Worm (Caenorhabditis elegans) whole organism, L2 larva: ENCODE measurements around the gene F32D8.15.

Experiments used
- C34F6.9 ChIP-seq: fragments of 150-350 bp; optimal IDR thresholded peaks from 2 replicates; lab custom pipeline; 2014; ENCODE audit warnings: missing biosample characterization, missing genetic modification characterization
- F13H6.1 ChIP-seq: sonication (generic microtip); optimal IDR thresholded peaks from 2 replicates; lab custom pipeline; 2016; ENCODE audit warnings: missing genetic modification characterization, missing compliant biosample characterization
- Y55F3AM.14 ChIP-seq: fragments of 200-800 bp; sonication (Bioruptor generic); optimal IDR thresholded peaks from 2 replicates; lab custom pipeline; 2018; ENCODE audit warnings: mild to moderate bottlenecking, missing genetic modification characterization, missing compliant biosample characterization
- ZK546.5 ChIP-seq: sonication (generic microtip); optimal IDR thresholded peaks from 2 replicates; lab custom pipeline; 2017; ENCODE audit warnings: missing biosample characterization, missing genetic modification characterization
- alr-1 ChIP-seq: fragments of 150-350 bp; optimal IDR thresholded peaks from 2 replicates; lab custom pipeline; 2014; ENCODE audit warnings: missing biosample characterization, missing genetic modification characterization
- aly-2 ChIP-seq: fragments of 150-350 bp; optimal IDR thresholded peaks from 2 replicates; lab custom pipeline; 2014; ENCODE audit warnings: missing biosample characterization, missing genetic modification characterization
- ama-1 ChIP-seq: fragments of 150-350 bp; optimal IDR thresholded peaks from 2 replicates; lab custom pipeline; 2018; ENCODE audit warnings: inconsistent platforms
- blmp-1 ChIP-seq: sonication (generic microtip); optimal IDR thresholded peaks from 2 replicates; lab custom pipeline; 2017; ENCODE audit warnings: missing genetic modification characterization, mild to moderate bottlenecking, missing compliant biosample characterization, antibody characterized with exemption, moderate library complexity; ENCODE audit not compliant: insufficient read depth
- ceh-16 ChIP-seq: fragments of 150-350 bp; optimal IDR thresholded peaks from 2 replicates; lab custom pipeline; 2014; ENCODE audit warnings: missing biosample characterization, missing genetic modification characterization
- ceh-82 ChIP-seq: fragments of 150-350 bp; optimal IDR thresholded peaks from 2 replicates; lab custom pipeline; 2014; ENCODE audit warnings: missing biosample characterization, missing genetic modification characterization
- crh-2 ChIP-seq: sonication (generic microtip); optimal IDR thresholded peaks from 2 replicates; lab custom pipeline; 2017; ENCODE audit warnings: missing biosample characterization, missing genetic modification characterization
- dmd-4 ChIP-seq: sonication (generic microtip); optimal IDR thresholded peaks from 2 replicates; lab custom pipeline; 2017; ENCODE audit warnings: missing biosample characterization, missing genetic modification characterization
- egl-27 ChIP-seq: sonication (generic microtip); optimal IDR thresholded peaks from 3 replicates; lab custom pipeline; 2017; ENCODE audit warnings: missing biosample characterization, missing genetic modification reagents, missing genetic modification characterization
- elt-1 ChIP-seq: fragments of 150-350 bp; optimal IDR thresholded peaks from 2 replicates; lab custom pipeline; 2014; ENCODE audit warnings: missing biosample characterization, missing genetic modification characterization
- fos-1 ChIP-seq: fragments of 150-350 bp; optimal IDR thresholded peaks from 2 replicates; lab custom pipeline; 2014; ENCODE audit warnings: missing biosample characterization, missing genetic modification characterization
- gmeb-1 ChIP-seq: fragments of 150-350 bp; optimal IDR thresholded peaks from 2 replicates; lab custom pipeline; 2014; ENCODE audit warnings: missing biosample characterization, missing genetic modification characterization
- lin-11 ChIP-seq: fragments of 150-350 bp; sonication (generic microtip); optimal IDR thresholded peaks from 2 replicates; lab custom pipeline; 2014; ENCODE audit warnings: missing biosample characterization, missing genetic modification characterization, inconsistent platforms, mixed read lengths
- lin-13 ChIP-seq: fragments of 150-350 bp; optimal IDR thresholded peaks from 2 replicates; lab custom pipeline; 2014; ENCODE audit warnings: missing biosample characterization, missing genetic modification reagents, missing genetic modification characterization
- lin-39 ChIP-seq: fragments of 150-350 bp; optimal IDR thresholded peaks from 2 replicates; lab custom pipeline; 2014; ENCODE audit warnings: missing biosample characterization, missing genetic modification reagents, missing genetic modification characterization
- lsy-2 ChIP-seq, 2 experiments: fragments of 150-350 bp in 1 of 2; sonication (generic microtip) in 1 of 2; optimal IDR thresholded peaks; 2 replicates each; lab custom pipeline; 2014 to 2017; ENCODE audit warnings: missing biosample characterization in 2 of 2, missing genetic modification characterization in 2 of 2
- mab-5 ChIP-seq: fragments of 150-350 bp; optimal IDR thresholded peaks from 2 replicates; lab custom pipeline; 2014; ENCODE audit warnings: missing biosample characterization, missing genetic modification characterization
- mbf-1 ChIP-seq: sonication (generic microtip); optimal IDR thresholded peaks from 2 replicates; lab custom pipeline; 2017; ENCODE audit warnings: missing biosample characterization, missing genetic modification characterization
- mdl-1 ChIP-seq, 2 experiments: fragments of 150-350 bp in 1 of 2; sonication (generic microtip) in 1 of 2; optimal IDR thresholded peaks; 2 replicates each; lab custom pipeline; 2017; ENCODE audit warnings: missing biosample characterization in 2 of 2, missing genetic modification characterization in 2 of 2
- nhr-10 ChIP-seq: sonication (generic microtip); optimal IDR thresholded peaks from 2 replicates; lab custom pipeline; 2017; ENCODE audit warnings: missing biosample characterization, missing genetic modification characterization
- nhr-11 ChIP-seq: fragments of 150-350 bp; optimal IDR thresholded peaks from 2 replicates; lab custom pipeline; 2014; ENCODE audit warnings: missing biosample characterization, missing genetic modification characterization
- nhr-12 ChIP-seq: fragments of 150-350 bp; optimal IDR thresholded peaks from 2 replicates; lab custom pipeline; 2014; ENCODE audit warnings: missing biosample characterization, missing genetic modification characterization
- nhr-129 ChIP-seq: fragments of 150-350 bp; optimal IDR thresholded peaks from 2 replicates; lab custom pipeline; 2014; ENCODE audit warnings: missing biosample characterization, missing genetic modification characterization
- nhr-21 ChIP-seq: fragments of 150-350 bp; optimal IDR thresholded peaks from 2 replicates; lab custom pipeline; 2014; ENCODE audit warnings: missing biosample characterization, missing genetic modification characterization
- nhr-23 ChIP-seq: fragments of 150-350 bp; optimal IDR thresholded peaks from 2 replicates; lab custom pipeline; 2014; ENCODE audit warnings: missing biosample characterization, missing genetic modification reagents, missing genetic modification characterization
- nhr-237 ChIP-seq: fragments of 150-350 bp; optimal IDR thresholded peaks from 2 replicates; lab custom pipeline; 2014; ENCODE audit warnings: missing biosample characterization, missing genetic modification characterization
- nhr-25 ChIP-seq: fragments of 150-350 bp; sonication (generic microtip); optimal IDR thresholded peaks from 3 replicates; lab custom pipeline; 2014; ENCODE audit warnings: missing biosample characterization, missing genetic modification characterization
- nhr-6 ChIP-seq: fragments of 150-350 bp; optimal IDR thresholded peaks from 2 replicates; lab custom pipeline; 2014; ENCODE audit warnings: missing biosample characterization, missing genetic modification characterization
- nhr-77 ChIP-seq: fragments of 150-350 bp; optimal IDR thresholded peaks from 2 replicates; lab custom pipeline; 2014; ENCODE audit warnings: missing biosample characterization, missing genetic modification characterization
- peb-1 ChIP-seq: fragments of 150-350 bp; optimal IDR thresholded peaks from 2 replicates; lab custom pipeline; 2014; ENCODE audit warnings: missing biosample characterization, missing genetic modification characterization
- skn-1 ChIP-seq: sonication (generic microtip); optimal IDR thresholded peaks from 2 replicates; lab custom pipeline; 2017; ENCODE audit warnings: missing biosample characterization, missing genetic modification characterization
- sma-3 ChIP-seq: sonication (generic microtip); optimal IDR thresholded peaks from 2 replicates; lab custom pipeline; 2016; ENCODE audit warnings: missing genetic modification reagents, missing genetic modification characterization, missing compliant biosample characterization
- sma-9 ChIP-seq, 2 experiments: fragments of 150-350 bp in 1 of 2; sonication (generic microtip) in 1 of 2; optimal IDR thresholded peaks; 2 replicates each; lab custom pipeline; 2014 to 2016; ENCODE audit warnings: missing genetic modification characterization in 2 of 2, mild to moderate bottlenecking in 1 of 2, missing biosample characterization in 1 of 2, missing compliant biosample characterization in 1 of 2, missing genetic modification reagents in 1 of 2, moderate library complexity in 1 of 2
- snpc-4 ChIP-seq: fragments of 150-350 bp; optimal IDR thresholded peaks from 2 replicates; lab custom pipeline; 2014; ENCODE audit warnings: missing biosample characterization, missing genetic modification characterization
- unc-39 ChIP-seq: fragments of 150-350 bp; optimal IDR thresholded peaks from 2 replicates; lab custom pipeline; 2014; ENCODE audit warnings: missing biosample characterization, missing genetic modification characterization
- unc-55 ChIP-seq: fragments of 150-350 bp; sonication (generic microtip); optimal IDR thresholded peaks from 3 replicates; lab custom pipeline; 2014; ENCODE audit warnings: missing biosample characterization, missing genetic modification reagents, missing genetic modification characterization
- unc-62 ChIP-seq: fragments of 150-350 bp; optimal IDR thresholded peaks from 2 replicates; lab custom pipeline; 2014; ENCODE audit warnings: missing biosample characterization, missing genetic modification reagents, missing genetic modification characterization
- zag-1 ChIP-seq: fragments of 150-350 bp; optimal IDR thresholded peaks from 2 replicates; lab custom pipeline; 2014; ENCODE audit warnings: missing biosample characterization, missing genetic modification characterization
- ztf-1 ChIP-seq: fragments of 200-800 bp; sonication (Bioruptor generic); conservative IDR thresholded peaks from 2 replicates; pipeline ENCODE4 v1.3.6; 2022; ENCODE audit warnings: missing genetic modification characterization, missing compliant biosample characterization
- ztf-11 ChIP-seq: sonication (generic microtip); optimal IDR thresholded peaks from 2 replicates; lab custom pipeline; 2017; ENCODE audit warnings: missing biosample characterization, missing genetic modification characterization
- ztf-4 ChIP-seq: fragments of 150-350 bp; optimal IDR thresholded peaks from 2 replicates; lab custom pipeline; 2014; ENCODE audit warnings: missing biosample characterization, missing genetic modification characterization

The F32D8.15 gene

ce11 chrV:10889774-10890173 is 14.1 kb upstream of the F32D8.15 start:
- TF ChIP-seq ama-1: peak; percentile 47
- TF ChIP-seq ceh-16 (tag; lab: Kevin White, UChicago): no peak

- peak; percentile 34 for TF ChIP-seq crh-2
- peak; percentile 13 for TF ChIP-seq blmp-1 (tag; lab: Kevin White, UChicago)
- peak; percentile 73 for TF ChIP-seq nhr-129 (tag; lab: Kevin White, UChicago)
- peak; percentile 18 for TF ChIP-seq sma-9 (GFP tag; optimal IDR thresholded peaks at IDR 0.05; lab: Kevin White, UChicago)
- no peak for TF ChIP-seq sma-9 (tag; optimal IDR thresholded peaks at IDR 0.05; lab: Kevin White, UChicago)
- peak; percentile 61 for TF ChIP-seq fos-1 (tag; lab: Kevin White, UChicago)
- peak; percentile 49 for TF ChIP-seq C34F6.9 (tag; lab: Kevin White, UChicago)
- peak; percentile 64 for TF ChIP-seq nhr-21
- TF ChIP-seq lin-39 (tag; lab: Kevin White, UChicago): no peak
- no peak for TF ChIP-seq unc-62 (GFP tag; lab: Kevin White, UChicago)
- TF ChIP-seq ZK546.5 (tag; lab: Kevin White, UChicago): no peak
- peak; percentile 20 for TF ChIP-seq unc-55 (GFP tag; lab: Kevin White, UChicago)
- peak; percentile 42 for TF ChIP-seq nhr-25
- peak; percentile 51 for TF ChIP-seq gmeb-1 (tag; lab: Kevin White, UChicago)
- TF ChIP-seq elt-1 (tag; lab: Kevin White, UChicago): no peak
- TF ChIP-seq F13H6.1 (tag; lab: Kevin White, UChicago): peak; percentile 16
- peak in 1 of 2 experiments; percentile 55 for TF ChIP-seq lsy-2 (tag; optimal IDR thresholded peaks at IDR 0.05; lab: Kevin White, UChicago)
- peak; percentile 6 for TF ChIP-seq sma-3 (GFP tag; lab: Kevin White, UChicago)
Observed at ce11 chrV:10890980-10891379, 12.9 kb upstream of the F32D8.15 start, which contains the start of gene F32D8.12. F32D8.12 (minus strand) TSS chrV:10891027.

- TF ChIP-seq gmeb-1 (tag; lab: Kevin White, UChicago) (no peak), egl-27 (tag; lab: Kevin White, UChicago) (no peak), skn-1 (tag; lab: Kevin White, UChicago) (no peak), nhr-10 (tag; lab: Kevin White, UChicago) (no peak), zag-1 (no peak)
Observed at ce11 chrV:10893510-10894128, 10.2 kb upstream of the F32D8.15 start, which contains the start of gene F32D8.4. F32D8.4 (minus strand) TSS chrV:10893560.

- peak; percentile 85 for TF ChIP-seq lin-13 (GFP tag; lab: Kevin White, UChicago)
- peak; percentile 29 for TF ChIP-seq ceh-82 (tag; lab: Kevin White, UChicago)
- TF ChIP-seq ztf-1 (GFP tag; lab: Robert Waterston, UW): no peak
- TF ChIP-seq nhr-25: peak; percentile 76
- TF ChIP-seq mab-5 (tag; lab: Kevin White, UChicago): peak; percentile 23
- TF ChIP-seq ceh-16 (tag; lab: Kevin White, UChicago): no peak
- peak; percentile 81 for TF ChIP-seq nhr-129 (tag; lab: Kevin White, UChicago)
- no peak for TF ChIP-seq aly-2 (tag; lab: Kevin White, UChicago)
- peak; percentile 56 for TF ChIP-seq lin-11
- peak; percentile 88 for TF ChIP-seq unc-55 (GFP tag; lab: Kevin White, UChicago)
- no peak for TF ChIP-seq mdl-1 (tag; optimal IDR thresholded peaks at IDR 0.05; lab: Kevin White, UChicago)
- peak; percentile 81 for TF ChIP-seq gmeb-1 (tag; lab: Kevin White, UChicago)
- no peak for TF ChIP-seq lin-39 (tag; lab: Kevin White, UChicago)
- TF ChIP-seq nhr-23 (tag; lab: Kevin White, UChicago): no peak
- TF ChIP-seq zag-1: no peak
- peak; percentile 94 for TF ChIP-seq crh-2
- TF ChIP-seq ztf-11 (tag; lab: Kevin White, UChicago): no peak
- TF ChIP-seq nhr-237: no peak
- TF ChIP-seq nhr-6: peak; percentile 84
- no peak for TF ChIP-seq alr-1 (tag; lab: Kevin White, UChicago)
- TF ChIP-seq C34F6.9 (tag; lab: Kevin White, UChicago): peak; percentile 93
- peak; percentile 60 for TF ChIP-seq ztf-4 (tag; lab: Kevin White, UChicago)
- no peak for TF ChIP-seq mbf-1 (tag; lab: Kevin White, UChicago)
- no peak for TF ChIP-seq nhr-12
- TF ChIP-seq snpc-4 (tag; lab: Kevin White, UChicago): peak; percentile 75
- TF ChIP-seq dmd-4 (tag; lab: Kevin White, UChicago): no peak
- TF ChIP-seq nhr-11 (tag; lab: Kevin White, UChicago): no peak
- TF ChIP-seq lsy-2 (tag; optimal IDR thresholded peaks at IDR 0.05; lab: Kevin White, UChicago): peak; percentile 56 to 89
- peak; percentile 2 for TF ChIP-seq egl-27 (tag; lab: Kevin White, UChicago)
- TF ChIP-seq nhr-77 (tag; lab: Kevin White, UChicago): no peak
- TF ChIP-seq elt-1 (tag; lab: Kevin White, UChicago): no peak
- no peak for TF ChIP-seq unc-39 (tag; lab: Kevin White, UChicago)
- no peak for TF ChIP-seq nhr-10 (tag; lab: Kevin White, UChicago)
- peak; percentile 84 for TF ChIP-seq sma-3 (GFP tag; lab: Kevin White, UChicago)
- TF ChIP-seq skn-1 (tag; lab: Kevin White, UChicago): no peak
- no peak for TF ChIP-seq Y55F3AM.14 (GFP tag; lab: Kevin White, UChicago)
- peak; percentile 59 for TF ChIP-seq fos-1 (tag; lab: Kevin White, UChicago)
- no peak for TF ChIP-seq peb-1 (tag; lab: Kevin White, UChicago)
Observed at ce11 chrV:10894601-10895000, 9.2 kb upstream of the F32D8.15 start, which contains the start of the genes F32D8.14 and F32D8.5. F32D8.14 (minus strand) TSS chrV:10894788. F32D8.5 (plus strand) TSS chrV:10894800.
